Worm (Caenorhabditis elegans) whole organism, early embryonic: ENCODE results near the gene pqn-90.

ENCODE experiments used
- B0310.2 ChIP-seq: sonication (generic microtip); optimal IDR thresholded peaks from 2 replicates; lab custom pipeline; 2016; ENCODE audit warnings: mild to moderate bottlenecking, missing genetic modification characterization, missing compliant biosample characterization
- flt-1 ChIP-seq: fragments of 200-800 bp; sonication (Bioruptor generic); IDR thresholded peaks from 2 replicates; pipeline ENCODE4 v1.3.6; 2022; ENCODE audit warnings: missing genetic modification characterization, missing compliant biosample characterization
- hmg-4 ChIP-seq: fragments of 200-800 bp; sonication (Bioruptor generic); optimal IDR thresholded peaks from 2 replicates; lab custom pipeline; 2018; ENCODE audit warnings: mild to moderate bottlenecking, missing genetic modification characterization, missing compliant biosample characterization

ce11 chrIV:15300041-15300440, 9.0 kb upstream of the pqn-90 start:
- TF ChIP-seq B0310.2 (tag; lab: Kevin White, UChicago): no peak
- no peak for TF ChIP-seq hmg-4
- TF ChIP-seq flt-1 (GFP tag; lab: Robert Waterston, UW): no peak
